Worm (Caenorhabditis elegans) whole organism, L2 larva: ENCODE results near the gene nhr-141.

Experiments
- C34F6.9 ChIP-seq: fragments of 150-350 bp; optimal IDR thresholded peaks from 2 replicates; lab custom pipeline; 2014; ENCODE audit warnings: missing biosample characterization, missing genetic modification characterization
- F13H6.1 ChIP-seq: sonication (generic microtip); optimal IDR thresholded peaks from 2 replicates; lab custom pipeline; 2016; ENCODE audit warnings: missing genetic modification characterization, missing compliant biosample characterization
- Y55F3AM.14 ChIP-seq: fragments of 200-800 bp; sonication (Bioruptor generic); optimal IDR thresholded peaks from 2 replicates; lab custom pipeline; 2018; ENCODE audit warnings: mild to moderate bottlenecking, missing genetic modification characterization, missing compliant biosample characterization
- ZK546.5 ChIP-seq: sonication (generic microtip); optimal IDR thresholded peaks from 2 replicates; lab custom pipeline; 2017; ENCODE audit warnings: missing biosample characterization, missing genetic modification characterization
- aly-2 ChIP-seq: fragments of 150-350 bp; optimal IDR thresholded peaks from 2 replicates; lab custom pipeline; 2014; ENCODE audit warnings: missing biosample characterization, missing genetic modification characterization
- ama-1 ChIP-seq: fragments of 150-350 bp; optimal IDR thresholded peaks from 2 replicates; lab custom pipeline; 2018; ENCODE audit warnings: inconsistent platforms
- ceh-16 ChIP-seq: fragments of 150-350 bp; optimal IDR thresholded peaks from 2 replicates; lab custom pipeline; 2014; ENCODE audit warnings: missing biosample characterization, missing genetic modification characterization
- ceh-82 ChIP-seq: fragments of 150-350 bp; optimal IDR thresholded peaks from 2 replicates; lab custom pipeline; 2014; ENCODE audit warnings: missing biosample characterization, missing genetic modification characterization
- crh-2 ChIP-seq: sonication (generic microtip); optimal IDR thresholded peaks from 2 replicates; lab custom pipeline; 2017; ENCODE audit warnings: missing biosample characterization, missing genetic modification characterization
- dmd-4 ChIP-seq: sonication (generic microtip); optimal IDR thresholded peaks from 2 replicates; lab custom pipeline; 2017; ENCODE audit warnings: missing biosample characterization, missing genetic modification characterization
- egl-27 ChIP-seq: sonication (generic microtip); optimal IDR thresholded peaks from 3 replicates; lab custom pipeline; 2017; ENCODE audit warnings: missing biosample characterization, missing genetic modification reagents, missing genetic modification characterization
- elt-1 ChIP-seq: fragments of 150-350 bp; optimal IDR thresholded peaks from 2 replicates; lab custom pipeline; 2014; ENCODE audit warnings: missing biosample characterization, missing genetic modification characterization
- elt-3 ChIP-seq: sonication (generic microtip); optimal IDR thresholded peaks from 2 replicates; lab custom pipeline; 2017; ENCODE audit warnings: missing biosample characterization, missing genetic modification characterization
- fos-1 ChIP-seq: fragments of 150-350 bp; optimal IDR thresholded peaks from 2 replicates; lab custom pipeline; 2014; ENCODE audit warnings: missing biosample characterization, missing genetic modification characterization
- gmeb-1 ChIP-seq: fragments of 150-350 bp; optimal IDR thresholded peaks from 2 replicates; lab custom pipeline; 2014; ENCODE audit warnings: missing biosample characterization, missing genetic modification characterization
- lin-11 ChIP-seq: fragments of 150-350 bp; sonication (generic microtip); optimal IDR thresholded peaks from 2 replicates; lab custom pipeline; 2014; ENCODE audit warnings: missing biosample characterization, missing genetic modification characterization, inconsistent platforms, mixed read lengths
- lin-13 ChIP-seq: fragments of 150-350 bp; optimal IDR thresholded peaks from 2 replicates; lab custom pipeline; 2014; ENCODE audit warnings: missing biosample characterization, missing genetic modification reagents, missing genetic modification characterization
- lin-39 ChIP-seq: fragments of 150-350 bp; optimal IDR thresholded peaks from 2 replicates; lab custom pipeline; 2014; ENCODE audit warnings: missing biosample characterization, missing genetic modification reagents, missing genetic modification characterization
- lsy-2 ChIP-seq, 2 experiments: fragments of 150-350 bp in 1 of 2; sonication (generic microtip) in 1 of 2; optimal IDR thresholded peaks; 2 replicates each; lab custom pipeline; 2014 to 2017; ENCODE audit warnings: missing biosample characterization in 2 of 2, missing genetic modification characterization in 2 of 2
- mab-5 ChIP-seq: fragments of 150-350 bp; optimal IDR thresholded peaks from 2 replicates; lab custom pipeline; 2014; ENCODE audit warnings: missing biosample characterization, missing genetic modification characterization
- mdl-1 ChIP-seq, 2 experiments: fragments of 150-350 bp in 1 of 2; sonication (generic microtip) in 1 of 2; optimal IDR thresholded peaks; 2 replicates each; lab custom pipeline; 2017; ENCODE audit warnings: missing biosample characterization in 2 of 2, missing genetic modification characterization in 2 of 2
- nhr-10 ChIP-seq: sonication (generic microtip); optimal IDR thresholded peaks from 2 replicates; lab custom pipeline; 2017; ENCODE audit warnings: missing biosample characterization, missing genetic modification characterization
- nhr-11 ChIP-seq: fragments of 150-350 bp; optimal IDR thresholded peaks from 2 replicates; lab custom pipeline; 2014; ENCODE audit warnings: missing biosample characterization, missing genetic modification characterization
- nhr-129 ChIP-seq: fragments of 150-350 bp; optimal IDR thresholded peaks from 2 replicates; lab custom pipeline; 2014; ENCODE audit warnings: missing biosample characterization, missing genetic modification characterization
- nhr-21 ChIP-seq: fragments of 150-350 bp; optimal IDR thresholded peaks from 2 replicates; lab custom pipeline; 2014; ENCODE audit warnings: missing biosample characterization, missing genetic modification characterization
- nhr-23 ChIP-seq: fragments of 150-350 bp; optimal IDR thresholded peaks from 2 replicates; lab custom pipeline; 2014; ENCODE audit warnings: missing biosample characterization, missing genetic modification reagents, missing genetic modification characterization
- nhr-77 ChIP-seq: fragments of 150-350 bp; optimal IDR thresholded peaks from 2 replicates; lab custom pipeline; 2014; ENCODE audit warnings: missing biosample characterization, missing genetic modification characterization
- sem-4 ChIP-seq: fragments of 150-350 bp; optimal IDR thresholded peaks from 2 replicates; lab custom pipeline; 2014; ENCODE audit warnings: missing biosample characterization, missing genetic modification reagents, missing genetic modification characterization
- skn-1 ChIP-seq: sonication (generic microtip); optimal IDR thresholded peaks from 2 replicates; lab custom pipeline; 2017; ENCODE audit warnings: missing biosample characterization, missing genetic modification characterization
- sma-3 ChIP-seq: sonication (generic microtip); optimal IDR thresholded peaks from 2 replicates; lab custom pipeline; 2016; ENCODE audit warnings: missing genetic modification reagents, missing genetic modification characterization, missing compliant biosample characterization
- sma-9 ChIP-seq, 2 experiments: fragments of 150-350 bp in 1 of 2; sonication (generic microtip) in 1 of 2; optimal IDR thresholded peaks; 2 replicates each; lab custom pipeline; 2014 to 2016; ENCODE audit warnings: missing genetic modification characterization in 2 of 2, mild to moderate bottlenecking in 1 of 2, missing biosample characterization in 1 of 2, missing compliant biosample characterization in 1 of 2, missing genetic modification reagents in 1 of 2, moderate library complexity in 1 of 2
- snpc-4 ChIP-seq: fragments of 150-350 bp; optimal IDR thresholded peaks from 2 replicates; lab custom pipeline; 2014; ENCODE audit warnings: missing biosample characterization, missing genetic modification characterization
- zag-1 ChIP-seq: fragments of 150-350 bp; optimal IDR thresholded peaks from 2 replicates; lab custom pipeline; 2014; ENCODE audit warnings: missing biosample characterization, missing genetic modification characterization
- ztf-11 ChIP-seq: sonication (generic microtip); optimal IDR thresholded peaks from 2 replicates; lab custom pipeline; 2017; ENCODE audit warnings: missing biosample characterization, missing genetic modification characterization
- ztf-4 ChIP-seq: fragments of 150-350 bp; optimal IDR thresholded peaks from 2 replicates; lab custom pipeline; 2014; ENCODE audit warnings: missing biosample characterization, missing genetic modification characterization

Gene nhr-141

ce11 chrV:7431016-7431415 lies 13.4 kb upstream of the nhr-141 start, which contains the start of gene srw-71:
TSS of gene srw-71 (minus strand) at chrV:7431116.
- TF ChIP-seq nhr-23 (tag; lab: Kevin White, UChicago) (no peak), nhr-21 (tag; lab: Kevin White, UChicago) (no peak), zag-1 (no peak), fos-1 (no peak), crh-2 (tag; lab: Kevin White, UChicago) (no peak), Y55F3AM.14 (GFP tag; lab: Kevin White, UChicago) (no peak), ztf-4 (tag; lab: Kevin White, UChicago) (no peak), elt-3 (tag; lab: Kevin White, UChicago) (no peak), snpc-4 (no peak), mab-5 (no peak), nhr-11 (tag; lab: Kevin White, UChicago) (no peak), lin-11 (no peak), ceh-82 (tag; lab: Kevin White, UChicago) (no peak), aly-2 (no peak), skn-1 (no peak), egl-27 (tag; lab: Kevin White, UChicago) (no peak)

ce11 chrV:7432441-7433146 lies 11.9 kb upstream of the nhr-141 start:
- no peak for TF ChIP-seq ztf-11 (tag; lab: Kevin White, UChicago)
- no peak for TF ChIP-seq ZK546.5 (tag; lab: Kevin White, UChicago)
- TF ChIP-seq nhr-129 = peak; percentile 10
- no peak for TF ChIP-seq gmeb-1 (tag; lab: Kevin White, UChicago)
- no peak for TF ChIP-seq nhr-77 (tag; lab: Kevin White, UChicago)
- peak; percentile 33 for TF ChIP-seq nhr-21 (tag; lab: Kevin White, UChicago)
- no peak for TF ChIP-seq elt-1 (tag; lab: Kevin White, UChicago)
- TF ChIP-seq ama-1 (lab: Kevin White, UChicago) = peak; percentile 82
- no peak for TF ChIP-seq sem-4
- TF ChIP-seq sma-3 (GFP tag; lab: Kevin White, UChicago) = no peak
- TF ChIP-seq ztf-4 (tag; lab: Kevin White, UChicago) = peak; percentile 45
- TF ChIP-seq lin-39 (tag; lab: Kevin White, UChicago) = no peak
- no peak for TF ChIP-seq elt-3 (tag; lab: Kevin White, UChicago)
- no peak for TF ChIP-seq nhr-11 (tag; lab: Kevin White, UChicago)
- TF ChIP-seq nhr-10 = no peak
- TF ChIP-seq lin-13 (GFP tag; lab: Kevin White, UChicago) = no peak

- TF ChIP-seq sem-4 = peak; percentile 46
- no peak for TF ChIP-seq dmd-4 (tag; lab: Kevin White, UChicago)
- TF ChIP-seq ztf-4 (tag; lab: Kevin White, UChicago) = peak; percentile 6
- no peak for TF ChIP-seq nhr-21 (tag; lab: Kevin White, UChicago)
- TF ChIP-seq F13H6.1 (tag; lab: Kevin White, UChicago) = peak; percentile 64
- TF ChIP-seq skn-1 = peak; percentile 34
- TF ChIP-seq zag-1 = peak; percentile 37
- TF ChIP-seq mdl-1 (tag; optimal IDR thresholded peaks at IDR 0.05; lab: Kevin White, UChicago) = peak; percentile 87 to 88
- peak; percentile 76 for TF ChIP-seq C34F6.9
- peak; percentile 88 for TF ChIP-seq ama-1 (lab: Kevin White, UChicago)
- no peak for TF ChIP-seq egl-27 (tag; lab: Kevin White, UChicago)
- no peak for TF ChIP-seq elt-3 (tag; lab: Kevin White, UChicago)
- peak; percentile 95 for TF ChIP-seq sma-9 (GFP tag; optimal IDR thresholded peaks at IDR 0.05; lab: Kevin White, UChicago)
- TF ChIP-seq sma-9 (tag; optimal IDR thresholded peaks at IDR 0.05; lab: Kevin White, UChicago) = no peak
- peak; percentile 48 for TF ChIP-seq nhr-129
- TF ChIP-seq ceh-16 (tag; lab: Kevin White, UChicago) = no peak
- peak in 1 of 2 experiments; percentile 71 for TF ChIP-seq lsy-2 (tag; optimal IDR thresholded peaks at IDR 0.05; lab: Kevin White, UChicago)
- peak; percentile 78 for TF ChIP-seq crh-2 (tag; lab: Kevin White, UChicago)
- peak; percentile 49 for TF ChIP-seq fos-1
- peak; percentile 16 for TF ChIP-seq gmeb-1 (tag; lab: Kevin White, UChicago)
- TF ChIP-seq nhr-10 = no peak
Observed at ce11 chrV:7434805-7435363, 9.6 kb upstream of the nhr-141 start.
